Fruit fly (Drosophila melanogaster) whole organism, adult: ENCODE measurements around the gene RFeSP.

Source experiments
- CG11617 ChIP-seq: fragments of 200-800 bp; sonication (Bioruptor generic); optimal IDR thresholded peaks from 2 replicates; lab custom pipeline; 2017; ENCODE audit warnings: mild to moderate bottlenecking, missing biosample characterization, missing genetic modification reagents, missing genetic modification characterization
- CG12768 ChIP-seq: fragments of 200-800 bp; sonication (Bioruptor generic); optimal IDR thresholded peaks from 2 replicates; lab custom pipeline; 2017; ENCODE audit warnings: missing biosample characterization, missing genetic modification characterization, mild to moderate bottlenecking, moderate library complexity, missing genetic modification reagents
- CG14711 ChIP-seq: fragments of 200-800 bp; sonication (Bioruptor generic); optimal IDR thresholded peaks from 2 replicates; lab custom pipeline; 2018; ENCODE audit warnings: missing biosample characterization, mild to moderate bottlenecking, missing genetic modification characterization, moderate library complexity
- CG1620 ChIP-seq: fragments of 200-800 bp; sonication (Bioruptor generic); optimal IDR thresholded peaks from 2 replicates; lab custom pipeline; 2016; ENCODE audit warnings: missing biosample characterization, missing genetic modification characterization
- CG33017 ChIP-seq: fragments of 200-800 bp; sonication (Bioruptor generic); optimal IDR thresholded peaks from 2 replicates; lab custom pipeline; 2018; ENCODE audit warnings: missing biosample characterization, mild to moderate bottlenecking, missing genetic modification characterization, moderate library complexity
- CG7045 ChIP-seq: fragments of 200-800 bp; sonication (Bioruptor generic); optimal IDR thresholded peaks from 2 replicates; lab custom pipeline; 2017; ENCODE audit warnings: missing biosample characterization, mild to moderate bottlenecking, missing genetic modification characterization
- CG7101 ChIP-seq: fragments of 200-800 bp; sonication (Bioruptor generic); optimal IDR thresholded peaks from 2 replicates; lab custom pipeline; 2018; ENCODE audit warnings: missing biosample characterization, mild to moderate bottlenecking, missing genetic modification characterization, moderate library complexity
- Crg-1 ChIP-seq: fragments of 200-800 bp; sonication (Bioruptor generic); optimal IDR thresholded peaks from 2 replicates; lab custom pipeline; 2016; ENCODE audit warnings: missing biosample characterization, missing genetic modification characterization
- cic ChIP-seq: fragments of 200-800 bp; sonication (Bioruptor generic); optimal IDR thresholded peaks from 2 replicates; lab custom pipeline; 2017; ENCODE audit warnings: missing biosample characterization, mild to moderate bottlenecking, missing genetic modification characterization, moderate library complexity
- cnc ChIP-seq, 2 experiments: fragments of >200 bp; optimal IDR thresholded peaks; 2 replicates each; lab custom pipeline; 2017
- kay ChIP-seq: fragments of 200-800 bp; sonication (Bioruptor generic); peaks from one replicate; lab custom pipeline; 2016; ENCODE audit warnings: missing biosample characterization, missing genetic modification characterization, borderline replicate concordance
- ovo ChIP-seq: fragments of 200-800 bp; sonication (Bioruptor generic); optimal IDR thresholded peaks from 2 replicates; lab custom pipeline; 2016; ENCODE audit warnings: missing biosample characterization, missing genetic modification characterization
- pad ChIP-seq: fragments of 200-800 bp; sonication (Bioruptor generic); optimal IDR thresholded peaks from 3 replicates; lab custom pipeline; 2017; ENCODE audit warnings: missing biosample characterization, missing genetic modification characterization, mild to moderate bottlenecking, moderate library complexity, missing genetic modification reagents
- toe ChIP-seq: fragments of 200-800 bp; sonication (Bioruptor generic); optimal IDR thresholded peaks from 2 replicates; lab custom pipeline; 2016; ENCODE audit warnings: missing biosample characterization, missing genetic modification characterization

dm6 chr2L:1603847-1604246, 10.1 kb downstream of the RFeSP start:
- TF ChIP-seq CG1620 (GFP tag; lab: Kevin White, UChicago) (no peak), cnc (optimal IDR thresholded peaks at IDR 0.05; lab: Kevin White, UChicago) (no peak), CG7101 (no peak), ovo (no peak), kay (GFP tag; lab: Kevin White, UChicago) (no peak), pad (GFP tag; lab: Kevin White, UChicago) (no peak), cic (GFP tag; lab: Kevin White, UChicago) (no peak), CG12768 (GFP tag; lab: Kevin White, UChicago) (no peak), CG33017 (tag; lab: Kevin White, UChicago) (no peak), CG7045 (GFP tag; lab: Kevin White, UChicago) (no peak), CG11617 (GFP tag; lab: Kevin White, UChicago) (no peak), Crg-1 (no peak), toe (GFP tag; lab: Kevin White, UChicago) (no peak), CG14711 (tag; lab: Kevin White, UChicago) (no peak)
